Worm (Caenorhabditis elegans): ENCODE results near the gene glt-3.

ce11 chrIV:10148938-10149337, 18.9 kb downstream of the glt-3 start, which contains the start of gene pigs-1:
- TF ChIP-seq tra-1 (GFP tag; IDR thresholded peaks at IDR 0.05) = no peak
- TF ChIP-seq F26F4.8 (GFP tag; conservative IDR thresholded peaks at IDR 0.05) = no peak
- TF ChIP-seq unc-39 (tag; optimal IDR thresholded peaks at IDR 0.05) = no peak
- TF ChIP-seq php-3 (GFP tag; IDR thresholded peaks at IDR 0.05) = no peak
- TF ChIP-seq hlh-30 (tag; optimal IDR thresholded peaks at IDR 0.05; ENCODE audit: insufficient read depth) = no peak
- TF ChIP-seq ceh-32 (tag; optimal IDR thresholded peaks at IDR 0.05; ENCODE audit: poor library complexity) = no peak
- no peak for TF ChIP-seq skn-1 (tag; optimal IDR thresholded peaks at IDR 0.05)
- TF ChIP-seq snpc-4 (tag; optimal IDR thresholded peaks at IDR 0.05) = no peak
- no peak for TF ChIP-seq pha-4 (GFP tag; IDR thresholded peaks at IDR 0.05)
- TF ChIP-seq pha-4 (tag; optimal IDR thresholded peaks at IDR 0.05) = no peak
- no peak for TF ChIP-seq pqm-1 (tag; optimal IDR thresholded peaks at IDR 0.05)

Data from whole organism, L4 larva.